Fruit fly (Drosophila melanogaster) whole organism, embryonic: ENCODE results near the gene bys.

Source experiments
- Adf1 ChIP-seq: fragments of 200-800 bp; sonication (Bioruptor generic); IDR thresholded peaks from 2 replicates; pipeline ENCODE4 v1.3.6; 2022; ENCODE audit warnings: missing biosample characterization, missing genetic modification characterization
- CG10366 ChIP-seq: fragments of 200-800 bp; sonication (Bioruptor generic); IDR thresholded peaks from 2 replicates; pipeline ENCODE4 v1.3.6; 2022; ENCODE audit warnings: missing biosample characterization, missing genetic modification characterization
- CG10462 ChIP-seq: fragments of 200-800 bp; sonication (Bioruptor generic); optimal IDR thresholded peaks from 2 replicates; lab custom pipeline; 2016; ENCODE audit warnings: missing biosample characterization, missing genetic modification characterization
- CG11695 ChIP-seq: fragments of 200-800 bp; sonication (Bioruptor generic); IDR thresholded peaks from 3 replicates; pipeline ENCODE4 v1.3.6; 2022; ENCODE audit warnings: missing biosample characterization, missing genetic modification characterization
- CG11696 ChIP-seq: fragments of 200-800 bp; sonication (Bioruptor generic); IDR thresholded peaks from 2 replicates; pipeline ENCODE4 v1.3.6; 2022; ENCODE audit warnings: missing biosample characterization, missing genetic modification characterization
- CG13894 ChIP-seq: fragments of 200-800 bp; sonication (Bioruptor generic); optimal IDR thresholded peaks from 3 replicates; lab custom pipeline; 2018; ENCODE audit warnings: missing biosample characterization, mild to moderate bottlenecking, missing genetic modification characterization, moderate library complexity
- CG15514 ChIP-seq: fragments of 200-800 bp; sonication (Bioruptor generic); optimal IDR thresholded peaks from 3 replicates; lab custom pipeline; 2017; ENCODE audit warnings: missing biosample characterization, missing genetic modification characterization, mild to moderate bottlenecking, moderate library complexity, missing genetic modification reagents
- CG16815 ChIP-seq: fragments of 200-800 bp; sonication (Bioruptor generic); optimal IDR thresholded peaks from 3 replicates; lab custom pipeline; 2017; ENCODE audit warnings: missing biosample characterization, mild to moderate bottlenecking, missing genetic modification characterization
- CG17912 ChIP-seq: fragments of 200-800 bp; sonication (Bioruptor generic); optimal IDR thresholded peaks from 2 replicates; lab custom pipeline; 2018; ENCODE audit warnings: missing biosample characterization, mild to moderate bottlenecking, missing genetic modification characterization
- CG18476 ChIP-seq: fragments of 200-800 bp; sonication (Bioruptor generic); optimal IDR thresholded peaks from 2 replicates; lab custom pipeline; 2016; ENCODE audit warnings: missing biosample characterization, mild to moderate bottlenecking, missing genetic modification characterization
- CG18599 ChIP-seq: fragments of 200-800 bp; sonication (Bioruptor generic); optimal IDR thresholded peaks from 3 replicates; lab custom pipeline; 2017; ENCODE audit warnings: missing biosample characterization, missing genetic modification characterization, mild to moderate bottlenecking, moderate library complexity, missing genetic modification reagents
- CG18764 ChIP-seq: fragments of 200-800 bp; sonication (Bioruptor generic); optimal IDR thresholded peaks from 3 replicates; lab custom pipeline; 2016; ENCODE audit warnings: missing biosample characterization, missing genetic modification characterization
- CG2889 ChIP-seq: fragments of 200-800 bp; sonication (Bioruptor generic); IDR thresholded peaks from 3 replicates; pipeline ENCODE4 v1.3.6; 2022; ENCODE audit warnings: missing biosample characterization, missing genetic modification characterization
- CG43689 ChIP-seq: fragments of 200-800 bp; sonication (Bioruptor generic); IDR thresholded peaks from 2 replicates; pipeline ENCODE4 v1.3.6; 2022; ENCODE audit warnings: missing biosample characterization, missing genetic modification characterization
- CG5180 ChIP-seq: fragments of 200-800 bp; sonication (Bioruptor generic); optimal IDR thresholded peaks from 3 replicates; lab custom pipeline; 2017; ENCODE audit warnings: missing biosample characterization, missing genetic modification characterization, mild to moderate bottlenecking, moderate library complexity, missing genetic modification reagents
- CG5245 ChIP-seq: fragments of 200-800 bp; sonication (Bioruptor generic); optimal IDR thresholded peaks from 3 replicates; lab custom pipeline; 2016; ENCODE audit warnings: missing biosample characterization, missing genetic modification characterization
- CG6175 ChIP-seq: fragments of 200-800 bp; sonication (Bioruptor generic); IDR thresholded peaks from 3 replicates; pipeline ENCODE4 v1.3.6; 2022; ENCODE audit warnings: missing biosample characterization, missing genetic modification characterization
- CG6813 ChIP-seq: fragments of 200-800 bp; sonication (Bioruptor generic); optimal IDR thresholded peaks from 2 replicates; lab custom pipeline; 2017; ENCODE audit warnings: missing biosample characterization, missing genetic modification characterization, mild to moderate bottlenecking, moderate library complexity, missing genetic modification reagents
- CG8290 ChIP-seq, 3 experiments: fragments of 200-800 bp; sonication (Bioruptor generic); optimal IDR thresholded peaks; 2 replicates each; lab custom pipeline; 2016 to 2019; ENCODE audit warnings: missing biosample characterization in 3 of 3, missing genetic modification characterization in 3 of 3, mild to moderate bottlenecking in 2 of 3, moderate library complexity in 1 of 3
- CG8359 ChIP-seq: fragments of 200-800 bp; sonication (Bioruptor generic); optimal IDR thresholded peaks from 2 replicates; lab custom pipeline; 2017; ENCODE audit warnings: missing biosample characterization, mild to moderate bottlenecking, missing genetic modification characterization, borderline replicate concordance
- CG8765 ChIP-seq: fragments of 200-800 bp; sonication (Bioruptor generic); IDR thresholded peaks from 2 replicates; pipeline ENCODE4 v1.3.6; 2022; ENCODE audit warnings: missing biosample characterization, missing genetic modification characterization
- CG9215 ChIP-seq: fragments of 200-800 bp; sonication (Bioruptor generic); IDR thresholded peaks from 2 replicates; pipeline ENCODE4 v1.3.6; 2022; ENCODE audit warnings: missing biosample characterization, missing genetic modification characterization
- CG9437 ChIP-seq: fragments of 200-800 bp; sonication (Bioruptor generic); optimal IDR thresholded peaks from 2 replicates; lab custom pipeline; 2018; ENCODE audit warnings: missing biosample characterization, mild to moderate bottlenecking, missing genetic modification characterization
- CoRest ChIP-seq: fragments of 200-800 bp; sonication (Bioruptor generic); optimal IDR thresholded peaks from 3 replicates; lab custom pipeline; 2018; ENCODE audit warnings: missing biosample characterization, mild to moderate bottlenecking, missing genetic modification characterization, moderate library complexity
- HLH4C ChIP-seq: fragments of 200-800 bp; sonication (Bioruptor generic); IDR thresholded peaks from 3 replicates; pipeline ENCODE4 v1.3.6; 2022; ENCODE audit warnings: missing biosample characterization, missing genetic modification characterization; ENCODE audit not compliant: partially characterized antibody
- HmgZ ChIP-seq: fragments of 200-800 bp; sonication (Bioruptor generic); optimal IDR thresholded peaks from 2 replicates; lab custom pipeline; 2018; ENCODE audit warnings: missing biosample characterization, mild to moderate bottlenecking, missing genetic modification characterization
- MBD-R2 ChIP-seq: fragments of 200-800 bp; sonication (Bioruptor generic); IDR thresholded peaks from 2 replicates; pipeline ENCODE4 v1.3.6; 2022; ENCODE audit warnings: missing biosample characterization, missing genetic modification characterization
- Mad ChIP-seq: fragments of 200-800 bp; sonication (Bioruptor generic); optimal IDR thresholded peaks from 2 replicates; lab custom pipeline; 2016; ENCODE audit warnings: missing biosample characterization, missing genetic modification characterization
- Mes4 ChIP-seq: fragments of 200-800 bp; sonication (Bioruptor generic); optimal IDR thresholded peaks from 2 replicates; lab custom pipeline; 2016; ENCODE audit warnings: missing biosample characterization, missing genetic modification characterization
- Myb ChIP-seq: fragments of 200-800 bp; sonication (Bioruptor generic); optimal IDR thresholded peaks from 2 replicates; lab custom pipeline; 2016; ENCODE audit warnings: missing biosample characterization, missing genetic modification characterization
- NC2α ChIP-seq: fragments of 200-800 bp; sonication (Bioruptor generic); optimal IDR thresholded peaks from 2 replicates; lab custom pipeline; 2016; ENCODE audit warnings: missing biosample characterization, missing genetic modification characterization
- Neu2 ChIP-seq: fragments of 200-800 bp; sonication (Bioruptor generic); optimal IDR thresholded peaks from 3 replicates; lab custom pipeline; 2016; ENCODE audit warnings: missing biosample characterization, missing genetic modification characterization, borderline replicate concordance
- Ravus ChIP-seq: fragments of 200-800 bp; sonication (Bioruptor generic); IDR thresholded peaks from 2 replicates; pipeline ENCODE4 v1.3.6; 2022; ENCODE audit warnings: missing biosample characterization, missing genetic modification characterization
- Rx ChIP-seq: fragments of 200-800 bp; sonication (Bioruptor generic); IDR thresholded peaks from 2 replicates; pipeline ENCODE4 v1.3.6; 2022; ENCODE audit warnings: missing biosample characterization, missing genetic modification characterization
- Spps ChIP-seq: fragments of 200-800 bp; sonication (Bioruptor generic); optimal IDR thresholded peaks from 2 replicates; lab custom pipeline; 2018; ENCODE audit warnings: missing biosample characterization, mild to moderate bottlenecking, missing genetic modification characterization
- Xbp1 ChIP-seq: fragments of 200-800 bp; sonication (Bioruptor generic); optimal IDR thresholded peaks from 3 replicates; lab custom pipeline; 2016; ENCODE audit warnings: missing biosample characterization, mild to moderate bottlenecking, missing genetic modification characterization
- br ChIP-seq: fragments of >200 bp; optimal IDR thresholded peaks from 2 replicates; lab custom pipeline; 2017
- ems ChIP-seq: fragments of 200-800 bp; sonication (Bioruptor generic); optimal IDR thresholded peaks from 3 replicates; lab custom pipeline; 2016; ENCODE audit warnings: missing biosample characterization, missing genetic modification characterization
- exex ChIP-seq: fragments of 200-800 bp; sonication (Bioruptor generic); optimal IDR thresholded peaks from 4 replicates; lab custom pipeline; 2018; ENCODE audit warnings: missing biosample characterization, mild to moderate bottlenecking, missing genetic modification characterization, moderate library complexity
- grn ChIP-seq: fragments of 200-800 bp; sonication (Bioruptor generic); optimal IDR thresholded peaks from 3 replicates; lab custom pipeline; 2017; ENCODE audit warnings: missing biosample characterization, missing genetic modification characterization
- jing ChIP-seq: fragments of 200-800 bp; sonication (Bioruptor generic); optimal IDR thresholded peaks from 2 replicates; lab custom pipeline; 2018; ENCODE audit warnings: missing biosample characterization, mild to moderate bottlenecking, missing genetic modification characterization
- ken ChIP-seq: fragments of 200-800 bp; sonication (Bioruptor generic); IDR thresholded peaks from 3 replicates; pipeline ENCODE4 v1.3.6; 2022; ENCODE audit warnings: missing biosample characterization, missing genetic modification characterization
- kni ChIP-seq: fragments of 200-800 bp; sonication (Bioruptor generic); optimal IDR thresholded peaks from 3 replicates; lab custom pipeline; 2017; ENCODE audit warnings: mild to moderate bottlenecking, missing biosample characterization, missing genetic modification reagents, missing genetic modification characterization
- repo ChIP-seq: fragments of 200-800 bp; sonication (Bioruptor generic); optimal IDR thresholded peaks from 2 replicates; lab custom pipeline; 2016; ENCODE audit warnings: missing biosample characterization, missing genetic modification characterization
- sqz ChIP-seq: fragments of 200-800 bp; sonication (Bioruptor generic); optimal IDR thresholded peaks from 3 replicates; lab custom pipeline; 2018; ENCODE audit warnings: missing biosample characterization, mild to moderate bottlenecking, missing genetic modification characterization
- ttk ChIP-seq: fragments of 200-800 bp; sonication (Bioruptor generic); IDR thresholded peaks from 2 replicates; pipeline ENCODE4 v2.1.2; 2022; ENCODE audit warnings: missing biosample characterization, missing genetic modification characterization
- usp ChIP-seq: fragments of >200 bp; optimal IDR thresholded peaks from 2 replicates; lab custom pipeline; 2017; ENCODE audit warnings: missing biosample characterization, missing genetic modification characterization
- wor ChIP-seq: fragments of 200-800 bp; sonication (Bioruptor generic); IDR thresholded peaks from 2 replicates; pipeline ENCODE4 v1.3.6; 2022; ENCODE audit warnings: missing biosample characterization, missing genetic modification characterization
- yki ChIP-seq: fragments of >200 bp; optimal IDR thresholded peaks from 3 replicates; lab custom pipeline; 2018

Gene bys

dm6 chrX:7908239-7909068, 6.8 kb downstream of the bys start, which contains the start of the genes dpr14 and spidey (continued):
- TF ChIP-seq CG18764 (GFP tag; lab: Kevin White, UChicago) (peak; percentile 77), Xbp1 (GFP tag; lab: Kevin White, UChicago) (peak; percentile 90), yki (lab: Kevin White, UChicago) (no peak), ttk (GFP tag; lab: Robert Waterston, UW) (peak; percentile 90), repo (peak; percentile 74), grn (GFP tag; lab: Kevin White, UChicago) (peak; percentile 36), Mes4 (GFP tag; lab: Kevin White, UChicago) (peak; percentile 79), Myb (GFP tag; lab: Kevin White, UChicago) (peak; percentile 75), CG6813 (GFP tag; lab: Kevin White, UChicago) (peak; percentile 92), CG6175 (peak; percentile 80), NC2α (peak; percentile 79), CG18599 (GFP tag; lab: Kevin White, UChicago) (peak; percentile 97), br (lab: Kevin White, UChicago) (no peak), CG13894 (tag; lab: Kevin White, UChicago) (peak; percentile 93), CG15514 (GFP tag; lab: Kevin White, UChicago) (peak; percentile 84), CG16815 (GFP tag; lab: Kevin White, UChicago) (peak; percentile 74), CG18476 (GFP tag; lab: Kevin White, UChicago) (peak; percentile 85), CG9437 (peak; percentile 76), CG5180 (GFP tag; lab: Kevin White, UChicago) (peak; percentile 74), HLH4C (GFP tag; lab: Robert Waterston, UW) (peak; percentile 62; the same call in 2 of the 3 replicates), CG9215 (peak; percentile 86), CG8359 (GFP tag; lab: Kevin White, UChicago) (peak; percentile 63), CG43689 (GFP tag; lab: Robert Waterston, UW) (peak; percentile 46; the same call in 1 of the 2 replicates), CG2889 (GFP tag; lab: Robert Waterston, UW) (peak; percentile 85), Neu2 (GFP tag; lab: Kevin White, UChicago) (peak; percentile 13), kni (peak; percentile 86), CG11696 (GFP tag; lab: Robert Waterston, UW) (peak; percentile 80), HmgZ (tag; lab: Kevin White, UChicago) (peak; percentile 96), CG8290 (GFP tag; optimal IDR thresholded peaks at IDR 0.05; lab: Kevin White, UChicago) (peak; percentile 29), CG8290 (tag; optimal IDR thresholded peaks at IDR 0.05; lab: Kevin White, UChicago) (peak; percentile 72 to 92), usp (no peak), CG10366 (GFP tag; lab: Robert Waterston, UW) (peak; percentile 89), jing (GFP tag; lab: Kevin White, UChicago) (no peak), Ravus (GFP tag; lab: Robert Waterston, UW) (peak; percentile 67), Adf1 (GFP tag; lab: Robert Waterston, UW) (peak; percentile 83; the same call in 1 of the 2 replicates), MBD-R2 (GFP tag; lab: Robert Waterston, UW) (peak; percentile 80; the same call in 1 of the 2 replicates), CG17912 (GFP tag; lab: Kevin White, UChicago) (peak; percentile 49), CG5245 (GFP tag; lab: Kevin White, UChicago) (peak; percentile 74), Rx (peak; percentile 81), CG11695 (GFP tag; lab: Robert Waterston, UW) (peak; percentile 90), sqz (GFP tag; lab: Kevin White, UChicago) (peak; percentile 81), wor (GFP tag; lab: Robert Waterston, UW) (peak; percentile 79), CG10462 (GFP tag; lab: Kevin White, UChicago) (peak; percentile 62), exex (tag; lab: Kevin White, UChicago) (peak; percentile 80), CG8765 (GFP tag; lab: Robert Waterston, UW) (peak; percentile 71), ken (GFP tag; lab: Robert Waterston, UW) (peak; percentile 87), Mad (GFP tag; lab: Kevin White, UChicago) (peak; percentile 61), ems (GFP tag; lab: Kevin White, UChicago) (peak; percentile 89), CoRest (tag; lab: Kevin White, UChicago) (peak; percentile 92), Spps (peak; percentile 80)
